Worm (Caenorhabditis elegans) whole organism, young adult: ENCODE results near the gene gbb-2.

ENCODE experiments used
- B0019.2 ChIP-seq: fragments of 200-800 bp; sonication (Bioruptor generic); conservative IDR thresholded peaks from 2 replicates; pipeline ENCODE4 v1.3.6; 2022; ENCODE audit warnings: missing genetic modification reagents, missing genetic modification characterization, missing compliant biosample characterization
- B0336.3 ChIP-seq: fragments of 200-800 bp; sonication (Bioruptor generic); IDR thresholded peaks from 2 replicates; pipeline ENCODE4 v1.3.6; 2022; ENCODE audit warnings: missing genetic modification characterization, missing compliant biosample characterization
- F33H1.4 ChIP-seq: fragments of 200-800 bp; sonication (Bioruptor generic); IDR thresholded peaks from 2 replicates; pipeline ENCODE4 v1.3.6; 2022; ENCODE audit warnings: missing genetic modification reagents, missing genetic modification characterization, missing compliant biosample characterization
- F39B2.1 ChIP-seq: fragments of 200-800 bp; sonication (Bioruptor generic); IDR thresholded peaks from 2 replicates; pipeline ENCODE4 v1.3.6; 2022; ENCODE audit warnings: missing genetic modification reagents, missing genetic modification characterization, missing compliant biosample characterization
- F49E8.2 ChIP-seq: sonication (generic microtip); optimal IDR thresholded peaks from 3 replicates; lab custom pipeline; 2017; ENCODE audit warnings: missing genetic modification characterization, mild to moderate bottlenecking, missing compliant biosample characterization, antibody characterized with exemption, moderate library complexity; ENCODE audit not compliant: insufficient read depth
- F52B5.7 ChIP-seq: sonication (generic microtip); optimal IDR thresholded peaks from 2 replicates; lab custom pipeline; 2016; ENCODE audit warnings: mild to moderate bottlenecking, missing genetic modification characterization, missing compliant biosample characterization
- K12H6.12 ChIP-seq: fragments of 200-800 bp; sonication (Bioruptor generic); optimal IDR thresholded peaks from 2 replicates; lab custom pipeline; 2018; ENCODE audit warnings: mild to moderate bottlenecking, missing genetic modification characterization, missing compliant biosample characterization
- T26A5.8 ChIP-seq: sonication (generic microtip); optimal IDR thresholded peaks from 2 replicates; lab custom pipeline; 2016; ENCODE audit warnings: missing genetic modification characterization, missing compliant biosample characterization
- Y53G8AR.9 ChIP-seq: fragments of 200-800 bp; sonication (Bioruptor generic); conservative IDR thresholded peaks from 2 replicates; pipeline ENCODE4 v1.3.6; 2022; ENCODE audit warnings: missing genetic modification reagents, missing genetic modification characterization, missing compliant biosample characterization
- ceh-100 ChIP-seq: fragments of 200-800 bp; sonication (Bioruptor generic); IDR thresholded peaks from 2 replicates; pipeline ENCODE4 v1.3.6; 2022; ENCODE audit warnings: missing genetic modification reagents, missing genetic modification characterization, missing compliant biosample characterization
- ceh-91 ChIP-seq: fragments of 200-800 bp; sonication (Bioruptor generic); IDR thresholded peaks from 2 replicates; pipeline ENCODE4 v1.3.6; 2022; ENCODE audit warnings: missing genetic modification reagents, missing genetic modification characterization, missing compliant biosample characterization
- dox-1 ChIP-seq: fragments of 200-800 bp; sonication (Bioruptor generic); IDR thresholded peaks from 2 replicates; pipeline ENCODE4 v1.3.6; 2022; ENCODE audit warnings: missing genetic modification reagents, missing genetic modification characterization, missing compliant biosample characterization
- dpff-1 ChIP-seq: sonication (generic microtip); optimal IDR thresholded peaks from 2 replicates; lab custom pipeline; 2017; ENCODE audit warnings: mild to moderate bottlenecking, missing genetic modification characterization, missing compliant biosample characterization
- egl-18 ChIP-seq: fragments of 200-800 bp; sonication (Bioruptor generic); IDR thresholded peaks from 2 replicates; pipeline ENCODE4 v1.3.6; 2022; ENCODE audit warnings: missing genetic modification reagents, missing genetic modification characterization, missing compliant biosample characterization
- egrh-3 ChIP-seq: fragments of 200-800 bp; sonication (Bioruptor generic); IDR thresholded peaks from 2 replicates; pipeline ENCODE4 v1.3.6; 2022; ENCODE audit warnings: missing genetic modification reagents, missing genetic modification characterization, missing compliant biosample characterization
- ets-4 ChIP-seq: fragments of 200-800 bp; sonication (Bioruptor generic); optimal IDR thresholded peaks from 2 replicates; lab custom pipeline; 2018; ENCODE audit warnings: mild to moderate bottlenecking, missing genetic modification characterization, missing compliant biosample characterization
- hmg-1.2 ChIP-seq: fragments of 200-800 bp; sonication (Bioruptor generic); IDR thresholded peaks from 2 replicates; pipeline ENCODE4 v1.3.6; 2022; ENCODE audit warnings: missing genetic modification reagents, missing genetic modification characterization, missing compliant biosample characterization
- hrde-1 ChIP-seq: sonication (generic microtip); optimal IDR thresholded peaks from 2 replicates; lab custom pipeline; 2016; ENCODE audit warnings: missing genetic modification characterization, mild to moderate bottlenecking, missing compliant biosample characterization, moderate library complexity, missing genotype, missing genetic modification reagents, borderline replicate concordance
- let-526 ChIP-seq: fragments of 200-800 bp; sonication (Bioruptor generic); IDR thresholded peaks from 2 replicates; pipeline ENCODE4 v1.3.6; 2022; ENCODE audit warnings: missing genetic modification reagents, missing genetic modification characterization, missing compliant biosample characterization
- lin-26 ChIP-seq: fragments of 200-800 bp; sonication (Bioruptor generic); IDR thresholded peaks from 2 replicates; pipeline ENCODE4 v1.3.6; 2022; ENCODE audit warnings: missing genetic modification reagents, missing genetic modification characterization, missing compliant biosample characterization
- lin-40 ChIP-seq: sonication (generic microtip); optimal IDR thresholded peaks from 2 replicates; lab custom pipeline; 2016; ENCODE audit warnings: missing genetic modification characterization, mild to moderate bottlenecking, missing compliant biosample characterization, missing genotype, missing genetic modification reagents
- lin-54 ChIP-seq: fragments of 200-800 bp; sonication (Bioruptor generic); optimal IDR thresholded peaks from 2 replicates; lab custom pipeline; 2018; ENCODE audit warnings: mild to moderate bottlenecking, missing genetic modification characterization, missing compliant biosample characterization
- lir-1 ChIP-seq: fragments of 200-800 bp; sonication (Bioruptor generic); conservative IDR thresholded peaks from 2 replicates; pipeline ENCODE4 v1.3.6; 2022; ENCODE audit warnings: missing genetic modification reagents, missing genetic modification characterization, missing compliant biosample characterization
- madf-3 ChIP-seq: fragments of 200-800 bp; sonication (Bioruptor generic); IDR thresholded peaks from 2 replicates; pipeline ENCODE4 v1.3.6; 2022; ENCODE audit warnings: missing genetic modification reagents, missing genetic modification characterization, missing compliant biosample characterization
- mcd-1 ChIP-seq: fragments of 200-800 bp; sonication (Bioruptor generic); IDR thresholded peaks from 2 replicates; pipeline ENCODE4 v1.3.6; 2022; ENCODE audit warnings: missing genetic modification reagents, missing genetic modification characterization, missing compliant biosample characterization
- nfya-1 ChIP-seq: sonication (generic microtip); optimal IDR thresholded peaks from 2 replicates; lab custom pipeline; 2017; ENCODE audit warnings: antibody characterized with exemption, missing compliant biosample characterization, missing genetic modification characterization, borderline replicate concordance; ENCODE audit not compliant: insufficient read depth
- nfyb-1 ChIP-seq: fragments of 200-800 bp; sonication (Bioruptor generic); IDR thresholded peaks from 2 replicates; pipeline ENCODE4 v1.3.6; 2022; ENCODE audit warnings: missing genetic modification reagents, missing genetic modification characterization, missing compliant biosample characterization
- nhr-120 ChIP-seq: fragments of 200-800 bp; sonication (Bioruptor generic); IDR thresholded peaks from 2 replicates; pipeline ENCODE4 v1.3.6; 2022; ENCODE audit warnings: missing genetic modification characterization, missing compliant biosample characterization
- repo-1 ChIP-seq: sonication (generic microtip); optimal IDR thresholded peaks from 2 replicates; lab custom pipeline; 2017; ENCODE audit warnings: mild to moderate bottlenecking, missing genetic modification characterization, missing compliant biosample characterization
- rpc-1 ChIP-seq, 2 experiments: fragments of 150-350 bp in 1 of 2; sonication (generic microtip) in 1 of 2; optimal IDR thresholded peaks; 2 replicates each; lab custom pipeline; 2014 to 2018; ENCODE audit warnings: missing biosample characterization in 1 of 2, missing genetic modification characterization in 1 of 2, missing genetic modification reagents in 1 of 2, missing genotype in 1 of 2
- sea-2 ChIP-seq: fragments of 200-800 bp; sonication (Bioruptor generic); IDR thresholded peaks from 2 replicates; pipeline ENCODE4 v1.3.6; 2022; ENCODE audit warnings: missing genetic modification characterization, missing compliant biosample characterization
- snpc-1.1 ChIP-seq: sonication (generic microtip); optimal IDR thresholded peaks from 2 replicates; lab custom pipeline; 2017; ENCODE audit warnings: missing genetic modification characterization, mild to moderate bottlenecking, missing compliant biosample characterization, antibody characterized with exemption, moderate library complexity, missing genotype, missing genetic modification reagents; ENCODE audit not compliant: insufficient read depth
- snpc-3.4 ChIP-seq: sonication (generic microtip); optimal IDR thresholded peaks from 2 replicates; lab custom pipeline; 2017; ENCODE audit warnings: missing genetic modification characterization, mild to moderate bottlenecking, missing compliant biosample characterization, antibody characterized with exemption, moderate library complexity, missing genotype, missing genetic modification reagents
- snpc-4 ChIP-seq, 5 experiments: fragments of 150-350 bp in 1 of 5; sonication (generic microtip) in 4 of 5; optimal IDR thresholded peaks; 2 replicates each; lab custom pipeline; 2014 to 2018; ENCODE audit warnings: missing genetic modification characterization in 5 of 5, missing biosample characterization in 3 of 5, antibody characterized with exemption in 2 of 5, mild to moderate bottlenecking in 2 of 5, missing compliant biosample characterization in 2 of 5, missing genotype in 2 of 5, moderate library complexity in 2 of 5, missing genetic modification reagents in 1 of 5
- somi-1 ChIP-seq: fragments of 200-800 bp; sonication (Bioruptor generic); optimal IDR thresholded peaks from 2 replicates; lab custom pipeline; 2018; ENCODE audit warnings: mild to moderate bottlenecking, missing genetic modification characterization, missing compliant biosample characterization
- tbp1 ChIP-seq: fragments of 200-800 bp; sonication (Bioruptor generic); optimal IDR thresholded peaks from 2 replicates; lab custom pipeline; 2018; ENCODE audit warnings: mild to moderate bottlenecking, missing genetic modification characterization, missing compliant biosample characterization
- ztf-25 ChIP-seq: fragments of 200-800 bp; sonication (Bioruptor generic); IDR thresholded peaks from 2 replicates; pipeline ENCODE4 v1.3.6; 2022; ENCODE audit warnings: missing genetic modification reagents, missing genetic modification characterization, missing compliant biosample characterization
- ztf-6 ChIP-seq: fragments of 200-800 bp; sonication (Bioruptor generic); IDR thresholded peaks from 2 replicates; pipeline ENCODE4 v1.3.6; 2022; ENCODE audit warnings: missing genetic modification reagents, missing genetic modification characterization, missing compliant biosample characterization

The gbb-2 gene

DNA sequence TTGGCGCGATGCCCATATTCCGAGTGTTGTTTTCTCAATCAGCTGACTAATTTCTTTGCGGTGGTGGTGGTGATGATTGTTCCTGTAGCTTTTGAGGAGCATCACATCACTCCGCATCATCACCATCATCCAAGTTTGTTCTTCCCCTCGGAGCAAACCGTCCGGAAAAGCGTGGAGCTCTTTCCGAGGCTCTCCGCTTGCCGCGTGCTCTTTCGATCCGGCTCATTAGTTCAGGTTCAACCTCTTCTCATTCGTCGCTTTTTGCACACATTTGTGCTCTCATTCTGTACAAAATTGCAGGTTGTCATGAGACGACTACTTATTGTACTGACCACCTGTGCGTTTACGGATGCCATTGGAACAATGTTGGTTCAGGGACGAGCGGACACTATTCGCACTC lies 41.4 kb downstream of the gbb-2 start, which contains the start of gene M01H9.5:
Gene M01H9.5, plus strand, starts transcription at position 301 of the 400 bp plus-strand sequence.
- no peak for TF ChIP-seq ceh-100 (GFP tag; lab: Robert Waterston, UW)

DNA sequence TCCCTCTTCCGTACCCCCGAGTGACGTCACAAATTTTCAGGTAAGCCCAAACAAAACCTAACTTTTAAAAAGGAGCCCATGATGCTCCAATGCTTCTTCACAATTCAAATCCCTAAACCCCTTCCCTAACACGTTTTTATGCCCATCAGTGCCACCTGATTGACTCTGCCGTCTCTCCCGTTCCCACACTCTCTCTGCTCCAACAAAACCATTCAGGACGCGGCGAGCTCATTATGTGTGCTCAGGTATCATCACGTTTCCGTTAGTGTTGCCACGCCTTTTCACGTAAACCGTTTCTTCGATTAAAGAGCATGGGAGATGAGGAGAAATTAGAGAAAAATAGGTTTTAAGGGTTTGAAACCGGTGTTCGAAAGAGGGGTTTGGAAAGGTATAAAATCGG lies 43.4 kb downstream of the gbb-2 start, which contains the start of gene M01H9.2:
Gene M01H9.2, minus strand, starts transcription at position 101 of the 400 bp plus-strand sequence.
- TF ChIP-seq hmg-1.2 (GFP tag; lab: Robert Waterston, UW) (peak; percentile 39; the same call in 1 of the 2 replicates), sea-2 (no peak)

DNA sequence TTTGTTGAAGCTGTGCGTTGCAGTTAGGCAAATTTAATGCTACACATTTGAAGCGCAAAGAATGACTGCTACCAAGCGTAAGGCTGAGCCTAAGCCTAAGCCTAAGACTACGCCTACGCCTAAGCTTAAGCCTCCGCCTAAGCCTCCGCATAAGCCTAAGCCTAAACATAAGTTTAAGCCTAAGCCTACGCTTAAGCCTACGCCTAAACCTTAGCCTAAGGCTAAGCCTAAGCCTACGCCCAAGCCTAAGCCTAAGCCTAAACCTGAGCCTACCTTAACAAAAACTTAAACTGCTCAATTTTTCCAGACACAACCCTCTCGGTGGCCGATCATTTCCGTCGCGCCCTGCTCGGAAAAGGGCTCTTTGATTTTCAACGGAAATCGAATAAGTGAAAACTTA lies 47.2 kb downstream of the gbb-2 start:
- no peak for TF ChIP-seq lin-26 (GFP tag; lab: Robert Waterston, UW)
- TF ChIP-seq egl-18: 0 out of 2 replicates have a peak, but pooled peaks have one; percentile 60
- 0 out of 2 replicates have a peak, but pooled peaks have one; percentile 41 for TF ChIP-seq nfyb-1
- TF ChIP-seq, all 124 proteins: peak for 2

ce11 chrIV:4456658-4457057 lies 49.9 kb downstream of the gbb-2 start:
- no peak for TF ChIP-seq egl-18
- TF ChIP-seq nhr-120 (GFP tag; lab: Robert Waterston, UW): no peak
- TF ChIP-seq nfya-1 (tag; lab: Kevin White, UChicago): no peak
- TF ChIP-seq K12H6.12 (tag; lab: Kevin White, UChicago): no peak
- TF ChIP-seq lir-1 (GFP tag; lab: Robert Waterston, UW): no peak
- no peak for TF ChIP-seq madf-3 (GFP tag; lab: Robert Waterston, UW)
- no peak for TF ChIP-seq rpc-1 (optimal IDR thresholded peaks at IDR 0.05; lab: Kevin White, UChicago)
- TF ChIP-seq rpc-1 (tag; optimal IDR thresholded peaks at IDR 0.05; lab: Kevin White, UChicago): no peak
- no peak for TF ChIP-seq ztf-6 (GFP tag; lab: Robert Waterston, UW)
- no peak for TF ChIP-seq dpff-1
- no peak for TF ChIP-seq Y53G8AR.9 (GFP tag; lab: Robert Waterston, UW)
- TF ChIP-seq ztf-25 (GFP tag; lab: Robert Waterston, UW): no peak
- TF ChIP-seq F39B2.1 (GFP tag; lab: Robert Waterston, UW): no peak
- TF ChIP-seq hrde-1: no peak

DNA sequence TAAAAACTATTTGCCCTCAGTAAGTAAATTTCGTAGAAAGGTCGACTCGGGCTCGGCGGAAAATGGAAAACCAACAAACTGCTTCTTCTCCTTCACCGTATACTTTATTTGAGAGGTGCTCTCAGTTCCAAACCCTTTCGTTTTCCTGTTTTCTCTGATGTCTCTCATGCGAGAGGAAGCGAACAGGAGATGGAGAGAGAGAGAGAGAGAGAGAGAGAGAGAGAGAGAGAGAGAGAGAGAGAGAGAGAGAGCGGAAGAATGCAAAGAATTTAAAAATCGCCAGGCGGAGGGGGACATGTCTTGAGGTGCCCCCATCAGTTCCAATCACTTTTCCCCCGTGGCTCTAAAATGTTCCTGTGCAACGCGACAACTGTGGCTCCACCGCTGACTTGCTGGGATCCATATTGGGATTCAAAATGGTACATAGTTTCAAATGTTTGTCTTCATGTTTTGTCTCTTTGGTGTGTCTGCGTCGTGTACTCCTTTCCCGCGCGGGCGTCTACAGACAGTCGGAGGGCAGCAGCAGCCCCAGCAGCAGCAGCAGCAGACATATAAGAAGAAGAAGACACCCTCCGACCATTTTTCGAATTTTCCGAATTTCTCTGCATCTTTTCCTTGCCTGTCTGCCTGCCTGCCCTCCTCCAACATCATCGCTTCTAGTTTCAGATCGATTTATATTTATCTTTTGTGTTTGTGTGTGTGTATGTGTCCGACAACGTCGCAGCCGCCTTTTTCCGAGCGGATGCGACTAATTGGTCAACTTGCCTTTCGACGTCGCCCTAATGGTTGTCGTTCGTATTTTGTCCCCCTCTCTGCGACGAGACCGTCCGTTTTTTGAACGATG lies 52.0 kb downstream of the gbb-2 start, which contains the start of gene R08C7.11:
Gene R08C7.11, minus strand, starts transcription at position 608 of the 844 bp plus-strand sequence.
- no peak for TF ChIP-seq somi-1
- TF ChIP-seq T26A5.8 (tag; lab: Kevin White, UChicago): no peak
- no peak for TF ChIP-seq F33H1.4 (GFP tag; lab: Robert Waterston, UW)
- no peak for TF ChIP-seq snpc-3.4 (tag; lab: Kevin White, UChicago)
- TF ChIP-seq egrh-3 (GFP tag; lab: Robert Waterston, UW): peak; percentile 49
- TF ChIP-seq let-526 (GFP tag; lab: Robert Waterston, UW): no peak
- TF ChIP-seq snpc-4 (GFP tag; optimal IDR thresholded peaks at IDR 0.05; lab: Kevin White, UChicago): no peak
- TF ChIP-seq snpc-4 (tag; optimal IDR thresholded peaks at IDR 0.05; lab: Kevin White, UChicago): peak in 1 of 4 experiments; percentile 28
- TF ChIP-seq sea-2: no peak
- TF ChIP-seq nfya-1 (tag; lab: Kevin White, UChicago): no peak
- no peak for TF ChIP-seq snpc-1.1 (tag; lab: Kevin White, UChicago)
- no peak for TF ChIP-seq lin-26 (GFP tag; lab: Robert Waterston, UW)
- TF ChIP-seq ets-4 (GFP tag; lab: Kevin White, UChicago): no peak
- peak; percentile 7; the same call in 1 of the 2 replicates for TF ChIP-seq mcd-1 (GFP tag; lab: Robert Waterston, UW)
- no peak for TF ChIP-seq lin-54
- peak; percentile 36; the same call in 1 of the 2 replicates for TF ChIP-seq B0336.3
- no peak for TF ChIP-seq F49E8.2 (tag; lab: Kevin White, UChicago)
- no peak for TF ChIP-seq ceh-91
- no peak for TF ChIP-seq B0019.2
- no peak for TF ChIP-seq F52B5.7 (tag; lab: Kevin White, UChicago)
- no peak; the same call in 1 of the 2 replicates for TF ChIP-seq dox-1 (GFP tag; lab: Robert Waterston, UW)
- TF ChIP-seq repo-1: no peak
- TF ChIP-seq lin-40: peak; percentile 32
- no peak for TF ChIP-seq tbp1 (GFP tag; lab: Kevin White, UChicago)
